Fruit fly (Drosophila melanogaster) whole organism, embryonic: ENCODE data around the gene smg.

ENCODE experiments used
- BtbVII ChIP-seq: fragments of 200-800 bp; sonication (Bioruptor generic); optimal IDR thresholded peaks from 3 replicates; lab custom pipeline; 2017; ENCODE audit warnings: missing biosample characterization, mild to moderate bottlenecking, missing genetic modification characterization
- CG10462 ChIP-seq: fragments of 200-800 bp; sonication (Bioruptor generic); optimal IDR thresholded peaks from 2 replicates; lab custom pipeline; 2016; ENCODE audit warnings: missing biosample characterization, missing genetic modification characterization
- CG11456 ChIP-seq: fragments of 200-800 bp; sonication (Bioruptor generic); IDR thresholded peaks from 3 replicates; pipeline ENCODE4 v1.3.6; 2022; ENCODE audit warnings: missing biosample characterization, missing genetic modification characterization
- CG12236 ChIP-seq: fragments of 200-800 bp; sonication (Bioruptor generic); optimal IDR thresholded peaks from 2 replicates; lab custom pipeline; 2016; ENCODE audit warnings: missing biosample characterization, missing genetic modification characterization
- CG1233 ChIP-seq: fragments of 200-800 bp; sonication (Bioruptor generic); optimal IDR thresholded peaks from 4 replicates; lab custom pipeline; 2018; ENCODE audit warnings: missing biosample characterization, mild to moderate bottlenecking, missing genetic modification characterization
- CG13123 ChIP-seq: fragments of 200-800 bp; sonication (Bioruptor generic); optimal IDR thresholded peaks from 2 replicates; lab custom pipeline; 2016; ENCODE audit warnings: missing biosample characterization, missing genetic modification characterization
- CG1602 ChIP-seq: fragments of 200-800 bp; sonication (Bioruptor generic); optimal IDR thresholded peaks from 3 replicates; lab custom pipeline; 2016; ENCODE audit warnings: missing biosample characterization, missing genetic modification characterization
- CG17912 ChIP-seq: fragments of 200-800 bp; sonication (Bioruptor generic); optimal IDR thresholded peaks from 2 replicates; lab custom pipeline; 2018; ENCODE audit warnings: missing biosample characterization, mild to moderate bottlenecking, missing genetic modification characterization
- CG2875 ChIP-seq: fragments of 200-800 bp; sonication (Bioruptor generic); optimal IDR thresholded peaks from 2 replicates; lab custom pipeline; 2017; ENCODE audit warnings: missing biosample characterization, mild to moderate bottlenecking, missing genetic modification characterization, missing genetic modification reagents
- CG30431 ChIP-seq: fragments of 200-800 bp; sonication (Bioruptor generic); optimal IDR thresholded peaks from 2 replicates; lab custom pipeline; 2017; ENCODE audit warnings: missing biosample characterization, missing genetic modification characterization
- CG3065 ChIP-seq: fragments of 200-800 bp; sonication (Bioruptor generic); optimal IDR thresholded peaks from 2 replicates; lab custom pipeline; 2016; ENCODE audit warnings: missing biosample characterization, missing genetic modification characterization
- CG31224 ChIP-seq: fragments of 200-800 bp; sonication (Bioruptor generic); IDR thresholded peaks from 2 replicates; pipeline ENCODE4 v1.3.6; 2022; ENCODE audit warnings: missing biosample characterization, missing genetic modification characterization
- CG3281 ChIP-seq: fragments of 200-800 bp; sonication (Bioruptor generic); optimal IDR thresholded peaks from 3 replicates; lab custom pipeline; 2017; ENCODE audit warnings: missing biosample characterization, mild to moderate bottlenecking, missing genetic modification characterization
- CG34422 ChIP-seq: fragments of 200-800 bp; sonication (Bioruptor generic); IDR thresholded peaks from 3 replicates; pipeline ENCODE4 v1.3.6; 2022; ENCODE audit warnings: missing biosample characterization, missing genetic modification characterization
- CG3847 ChIP-seq: fragments of 200-800 bp; sonication (Bioruptor generic); IDR thresholded peaks from 2 replicates; pipeline ENCODE4 v1.3.6; 2022; ENCODE audit warnings: missing biosample characterization, missing genetic modification characterization
- CG6175 ChIP-seq: fragments of 200-800 bp; sonication (Bioruptor generic); IDR thresholded peaks from 3 replicates; pipeline ENCODE4 v1.3.6; 2022; ENCODE audit warnings: missing biosample characterization, missing genetic modification characterization
- CG6272 ChIP-seq: fragments of 200-800 bp; sonication (Bioruptor generic); IDR thresholded peaks from 2 replicates; pipeline ENCODE4 v1.3.6; 2022; ENCODE audit warnings: missing biosample characterization, missing genetic modification characterization
- CG9727 ChIP-seq: fragments of 200-800 bp; sonication (Bioruptor generic); optimal IDR thresholded peaks from 3 replicates; lab custom pipeline; 2017; ENCODE audit warnings: missing biosample characterization, mild to moderate bottlenecking, missing genetic modification characterization
- Chrac-16 ChIP-seq: fragments of 200-800 bp; sonication (Bioruptor generic); optimal IDR thresholded peaks from 3 replicates; lab custom pipeline; 2016; ENCODE audit warnings: missing biosample characterization, missing genetic modification characterization
- CoRest ChIP-seq: fragments of 200-800 bp; sonication (Bioruptor generic); optimal IDR thresholded peaks from 3 replicates; lab custom pipeline; 2018; ENCODE audit warnings: missing biosample characterization, mild to moderate bottlenecking, missing genetic modification characterization, moderate library complexity
- Dad ChIP-seq: fragments of 200-800 bp; sonication (Bioruptor generic); optimal IDR thresholded peaks from 3 replicates; lab custom pipeline; 2016; ENCODE audit warnings: missing biosample characterization, missing genetic modification characterization
- Eip74EF ChIP-seq, 2 experiments: fragments of 200-800 bp in 1 of 2; fragments of >200 bp in 1 of 2; sonication (Bioruptor generic) in 1 of 2; optimal IDR thresholded peaks; 2 replicates each; lab custom pipeline; 2017 to 2019; ENCODE audit warnings: missing biosample characterization in 2 of 2, missing genetic modification characterization in 2 of 2, mild to moderate bottlenecking in 1 of 2, moderate library complexity in 1 of 2
- Ets65A ChIP-seq: fragments of 200-800 bp; sonication (Bioruptor generic); peaks from one replicate; lab custom pipeline; 2016; ENCODE audit warnings: missing biosample characterization, missing genetic modification characterization
- Hey ChIP-seq: fragments of 200-800 bp; sonication (Bioruptor generic); optimal IDR thresholded peaks from 3 replicates; lab custom pipeline; 2018; ENCODE audit warnings: missing biosample characterization, mild to moderate bottlenecking, missing genetic modification characterization
- Hmr ChIP-seq: fragments of 200-800 bp; sonication (Bioruptor generic); optimal IDR thresholded peaks from 3 replicates; lab custom pipeline; 2017; ENCODE audit warnings: mild to moderate bottlenecking, missing biosample characterization, missing genetic modification reagents, missing genetic modification characterization
- Hr39 ChIP-seq: fragments of >200 bp; optimal IDR thresholded peaks from 2 replicates; lab custom pipeline; 2017
- NfI ChIP-seq: fragments of 200-800 bp; sonication (Bioruptor generic); optimal IDR thresholded peaks from 3 replicates; lab custom pipeline; 2018; ENCODE audit warnings: missing biosample characterization, mild to moderate bottlenecking, missing genetic modification characterization, moderate library complexity
- Rx ChIP-seq: fragments of 200-800 bp; sonication (Bioruptor generic); IDR thresholded peaks from 2 replicates; pipeline ENCODE4 v1.3.6; 2022; ENCODE audit warnings: missing biosample characterization, missing genetic modification characterization
- Spps ChIP-seq: fragments of 200-800 bp; sonication (Bioruptor generic); optimal IDR thresholded peaks from 2 replicates; lab custom pipeline; 2018; ENCODE audit warnings: missing biosample characterization, mild to moderate bottlenecking, missing genetic modification characterization
- TFAM ChIP-seq: fragments of 200-800 bp; sonication (Bioruptor generic); optimal IDR thresholded peaks from 2 replicates; lab custom pipeline; 2017; ENCODE audit warnings: missing biosample characterization, missing genetic modification characterization, inconsistent platforms
- Usf ChIP-seq: fragments of 200-800 bp; sonication (Bioruptor generic); optimal IDR thresholded peaks from 2 replicates; lab custom pipeline; 2017; ENCODE audit warnings: missing genotype, missing biosample characterization, missing genetic modification characterization
- Xbp1 ChIP-seq: fragments of 200-800 bp; sonication (Bioruptor generic); optimal IDR thresholded peaks from 3 replicates; lab custom pipeline; 2016; ENCODE audit warnings: missing biosample characterization, mild to moderate bottlenecking, missing genetic modification characterization
- aop ChIP-seq: fragments of 200-800 bp; sonication (Bioruptor generic); IDR thresholded peaks from 2 replicates; pipeline ENCODE4 v1.3.6; 2022; ENCODE audit warnings: missing biosample characterization, missing genetic modification characterization
- ara ChIP-seq: fragments of 200-800 bp; sonication (Bioruptor generic); IDR thresholded peaks from 2 replicates; pipeline ENCODE4 v1.3.6; 2022; ENCODE audit warnings: missing biosample characterization, missing genetic modification characterization
- ase ChIP-seq: fragments of 200-800 bp; sonication (Bioruptor generic); IDR thresholded peaks from 3 replicates; pipeline ENCODE4 v1.3.6; 2022; ENCODE audit warnings: missing biosample characterization, missing genetic modification characterization
- az2 ChIP-seq: fragments of 200-800 bp; sonication (Bioruptor generic); optimal IDR thresholded peaks from 3 replicates; lab custom pipeline; 2016; ENCODE audit warnings: missing biosample characterization, missing genetic modification characterization
- cas ChIP-seq: fragments of 200-800 bp; sonication (Bioruptor generic); IDR thresholded peaks from 2 replicates; pipeline ENCODE4 v1.3.6; 2022; ENCODE audit warnings: missing biosample characterization, missing genetic modification characterization
- emc ChIP-seq: fragments of 200-800 bp; sonication (Bioruptor generic); optimal IDR thresholded peaks from 2 replicates; lab custom pipeline; 2016; ENCODE audit warnings: missing biosample characterization, missing genetic modification characterization
- ewg ChIP-seq: fragments of 200-800 bp; sonication (Bioruptor generic); optimal IDR thresholded peaks from 3 replicates; lab custom pipeline; 2017; ENCODE audit warnings: mild to moderate bottlenecking, missing biosample characterization, missing genetic modification reagents, missing genetic modification characterization
- fd96Cb ChIP-seq: fragments of 200-800 bp; sonication (Bioruptor generic); optimal IDR thresholded peaks from 2 replicates; lab custom pipeline; 2018; ENCODE audit warnings: missing biosample characterization, mild to moderate bottlenecking, missing genetic modification characterization, moderate library complexity
- gro ChIP-seq: fragments of 200-800 bp; sonication (Bioruptor generic); optimal IDR thresholded peaks from 2 replicates; lab custom pipeline; 2016; ENCODE audit warnings: missing biosample characterization, missing genetic modification characterization
- hth ChIP-seq: fragments of >200 bp; optimal IDR thresholded peaks from 2 replicates; lab custom pipeline; 2017; ENCODE audit warnings: inconsistent platforms
- kay ChIP-seq: fragments of 200-800 bp; sonication (Bioruptor generic); optimal IDR thresholded peaks from 2 replicates; lab custom pipeline; 2016; ENCODE audit warnings: missing biosample characterization, missing genetic modification characterization
- luna ChIP-seq: fragments of 200-800 bp; sonication (Bioruptor generic); optimal IDR thresholded peaks from 2 replicates; lab custom pipeline; 2016; ENCODE audit warnings: missing biosample characterization, missing genetic modification characterization
- sens ChIP-seq: fragments of 200-800 bp; sonication (Bioruptor generic); peaks from one replicate; lab custom pipeline; 2016; ENCODE audit warnings: missing biosample characterization, missing genetic modification characterization
- seq ChIP-seq: fragments of 200-800 bp; sonication (Bioruptor generic); IDR thresholded peaks from 2 replicates; pipeline ENCODE4 v1.3.6; 2022; ENCODE audit warnings: missing biosample characterization, missing genetic modification characterization
- sim ChIP-seq: fragments of 200-800 bp; sonication (Bioruptor generic); IDR thresholded peaks from 2 replicates; pipeline ENCODE4 v1.3.6; 2022; ENCODE audit warnings: missing biosample characterization, missing genetic modification characterization
- stwl ChIP-seq: fragments of 200-800 bp; sonication (Bioruptor generic); optimal IDR thresholded peaks from 3 replicates; lab custom pipeline; 2018; ENCODE audit warnings: missing biosample characterization, mild to moderate bottlenecking, missing genetic modification characterization, moderate library complexity
- tin ChIP-seq: fragments of 200-800 bp; sonication (Bioruptor generic); optimal IDR thresholded peaks from 3 replicates; lab custom pipeline; 2016; ENCODE audit warnings: missing biosample characterization, missing genetic modification characterization
- trem ChIP-seq: fragments of 200-800 bp; optimal IDR thresholded peaks from 3 replicates; lab custom pipeline; 2019; ENCODE audit warnings: missing biosample characterization, mild to moderate bottlenecking, missing genetic modification characterization, moderate library complexity

Gene smg

dm6 chr3L:8974478-8975477, 23.0 kb downstream of the smg start, which contains the start of the genes pix and Srp68 (continued):
- TF ChIP-seq ewg, result peak; percentile 63
- TF ChIP-seq CG31224 (GFP tag; lab: Robert Waterston, UW), result 0 out of 2 replicates have a peak, but pooled peaks have one; percentile 14
- TF ChIP-seq stwl (tag; lab: Kevin White, UChicago), result peak; percentile 54
- no peak for TF ChIP-seq hth (lab: Kevin White, UChicago)
- peak; percentile 72 for TF ChIP-seq Xbp1 (GFP tag; lab: Kevin White, UChicago)
- TF ChIP-seq CG2875, result no peak
- peak; percentile 91 for TF ChIP-seq sens (GFP tag; lab: Kevin White, UChicago)
- TF ChIP-seq CG3281 (GFP tag; lab: Kevin White, UChicago), result peak; percentile 46
- no peak for TF ChIP-seq aop
- no peak for TF ChIP-seq Hmr
- peak; percentile 48 for TF ChIP-seq az2
- no peak for TF ChIP-seq luna (GFP tag; lab: Kevin White, UChicago)
- TF ChIP-seq CG10462, result peak; percentile 17
- TF ChIP-seq CG3847 (GFP tag; lab: Robert Waterston, UW), result peak; percentile 77
- peak; percentile 34 for TF ChIP-seq CG13123 (GFP tag; lab: Kevin White, UChicago)
- TF ChIP-seq Hr39 (lab: Kevin White, UChicago), result no peak
- TF ChIP-seq Ets65A (GFP tag; lab: Kevin White, UChicago), result peak; percentile 92
- TF ChIP-seq CG17912 (GFP tag; lab: Kevin White, UChicago), result peak; percentile 26
- no peak for TF ChIP-seq CG3065 (GFP tag; lab: Kevin White, UChicago)
- TF ChIP-seq CG6175 (GFP tag; lab: Robert Waterston, UW), result no peak
- peak; percentile 68 for TF ChIP-seq NfI (GFP tag; lab: Kevin White, UChicago)
- no peak for TF ChIP-seq BtbVII (GFP tag; lab: Kevin White, UChicago)
- TF ChIP-seq seq (GFP tag; lab: Robert Waterston, UW), result no peak
- peak; percentile 13 for TF ChIP-seq Spps (tag; lab: Kevin White, UChicago)
- TF ChIP-seq cas (GFP tag; lab: Robert Waterston, UW), result no peak
- peak; percentile 65 for TF ChIP-seq CG1233
- no peak for TF ChIP-seq sim (GFP tag; lab: Robert Waterston, UW)
- TF ChIP-seq Hey, result no peak
- TF ChIP-seq CG12236, result no peak
- no peak; the same call in 1 of the 3 replicates for TF ChIP-seq CG34422
- TF ChIP-seq CG1602 (GFP tag; lab: Kevin White, UChicago), result peak; percentile 53
- peak; percentile 34 for TF ChIP-seq Dad (GFP tag; lab: Kevin White, UChicago)
- TF ChIP-seq kay, result peak; percentile 30
- TF ChIP-seq ara (GFP tag; lab: Robert Waterston, UW), result no peak
- peak; percentile 83 for TF ChIP-seq CoRest (tag; lab: Kevin White, UChicago)
- peak; percentile 17 for TF ChIP-seq CG30431 (GFP tag; lab: Kevin White, UChicago)
- TF ChIP-seq Rx, result no peak
- TF ChIP-seq TFAM (GFP tag; lab: Kevin White, UChicago), result no peak
- peak; percentile 47 for TF ChIP-seq fd96Cb (tag; lab: Kevin White, UChicago)
- TF ChIP-seq CG6272 (GFP tag; lab: Robert Waterston, UW), result peak; percentile 47; the same call in 1 of the 2 replicates
- TF ChIP-seq emc (GFP tag; lab: Kevin White, UChicago), result no peak
- TF ChIP-seq Eip74EF (GFP tag; optimal IDR thresholded peaks at IDR 0.05; lab: Kevin White, UChicago), result no peak
- peak; percentile 57 for TF ChIP-seq tin (GFP tag; lab: Kevin White, UChicago)
- no peak for TF ChIP-seq ase (GFP tag; lab: Robert Waterston, UW)
- TF ChIP-seq trem (tag; lab: Kevin White, UChicago), result peak; percentile 85
- no peak for TF ChIP-seq CG11456
- TF ChIP-seq CG9727 (GFP tag; lab: Kevin White, UChicago), result peak; percentile 79
- TF ChIP-seq gro (GFP tag; lab: Kevin White, UChicago), result no peak
- peak; percentile 75 for TF ChIP-seq Chrac-16
- TF ChIP-seq Usf (GFP tag; lab: Kevin White, UChicago), result peak; percentile 44
